Worm (Caenorhabditis elegans) whole organism, L3 larva: Measurements from ENCODE around the gene Y62E10A.19.
A peak's percentile ranks its signal among the peaks of the same experiment; 100 is the strongest.

Experiments used
- R02D3.7 ChIP-seq: fragments of 150-350 bp; optimal IDR thresholded peaks from 2 replicates; lab custom pipeline; 2014; ENCODE audit warnings: missing biosample characterization, missing genetic modification characterization
- ZK546.5 ChIP-seq: sonication (generic microtip); optimal IDR thresholded peaks from 2 replicates; lab custom pipeline; 2017; ENCODE audit warnings: missing biosample characterization, missing genetic modification characterization
- aly-2 ChIP-seq: fragments of 150-350 bp; optimal IDR thresholded peaks from 2 replicates; lab custom pipeline; 2014; ENCODE audit warnings: missing biosample characterization, missing genetic modification characterization
- ama-1 ChIP-seq: fragments of 150-350 bp; optimal IDR thresholded peaks from 2 replicates; lab custom pipeline; 2018
- ceh-16 ChIP-seq: sonication (generic microtip); optimal IDR thresholded peaks from 2 replicates; lab custom pipeline; 2017; ENCODE audit warnings: missing biosample characterization, missing genetic modification characterization
- ceh-82 ChIP-seq: fragments of 150-350 bp; optimal IDR thresholded peaks from 2 replicates; lab custom pipeline; 2014; ENCODE audit warnings: missing biosample characterization, missing genetic modification characterization
- ceh-9 ChIP-seq: sonication (generic microtip); optimal IDR thresholded peaks from 2 replicates; lab custom pipeline; 2018; ENCODE audit warnings: missing biosample characterization, missing genetic modification characterization
- daf-12 ChIP-seq: fragments of 150-350 bp; optimal IDR thresholded peaks from 2 replicates; lab custom pipeline; 2014; ENCODE audit warnings: missing biosample characterization, missing genetic modification reagents, missing genetic modification characterization
- egl-27 ChIP-seq: sonication (generic microtip); optimal IDR thresholded peaks from 4 replicates; lab custom pipeline; 2017; ENCODE audit warnings: missing biosample characterization, missing genetic modification reagents, missing genetic modification characterization
- elt-2 ChIP-seq: sonication (generic microtip); optimal IDR thresholded peaks from 2 replicates; lab custom pipeline; 2016; ENCODE audit warnings: missing genetic modification reagents, mild to moderate bottlenecking, missing genetic modification characterization, missing compliant biosample characterization
- eor-1 ChIP-seq, 2 experiments: fragments of 150-350 bp; optimal IDR thresholded peaks; 2 replicates each; lab custom pipeline; 2014 to 2018; ENCODE audit warnings: missing biosample characterization in 2 of 2, missing genetic modification characterization in 2 of 2
- fos-1 ChIP-seq: fragments of 150-350 bp; optimal IDR thresholded peaks from 2 replicates; lab custom pipeline; 2014; ENCODE audit warnings: missing biosample characterization, missing genetic modification characterization
- hmg-11 ChIP-seq: sonication (generic microtip); optimal IDR thresholded peaks from 2 replicates; lab custom pipeline; 2016; ENCODE audit warnings: missing genetic modification characterization, missing compliant biosample characterization
- jun-1 ChIP-seq: fragments of 150-350 bp; optimal IDR thresholded peaks from 2 replicates; lab custom pipeline; 2014; ENCODE audit warnings: missing biosample characterization, missing genetic modification reagents, missing genetic modification characterization
- lin-15B ChIP-seq: fragments of 150-350 bp; optimal IDR thresholded peaks from 2 replicates; lab custom pipeline; 2014; ENCODE audit warnings: missing biosample characterization, missing genetic modification characterization
- lin-39 ChIP-seq: fragments of 150-350 bp; optimal IDR thresholded peaks from 2 replicates; lab custom pipeline; 2018; ENCODE audit warnings: missing biosample characterization, missing genetic modification reagents, missing genetic modification characterization
- lsy-12 ChIP-seq: sonication (generic microtip); optimal IDR thresholded peaks from 2 replicates; lab custom pipeline; 2016; ENCODE audit warnings: mild to moderate bottlenecking, missing genetic modification characterization, missing compliant biosample characterization
- mdl-1 ChIP-seq: fragments of 150-350 bp; optimal IDR thresholded peaks from 2 replicates; lab custom pipeline; 2014; ENCODE audit warnings: missing biosample characterization, missing genetic modification characterization
- mml-1 ChIP-seq: fragments of 150-350 bp; sonication (generic microtip); optimal IDR thresholded peaks from 3 replicates; lab custom pipeline; 2014; ENCODE audit warnings: missing biosample characterization, missing genetic modification characterization
- nfya-1 ChIP-seq: sonication (generic microtip); optimal IDR thresholded peaks from 2 replicates; lab custom pipeline; 2017; ENCODE audit warnings: missing genetic modification characterization, mild to moderate bottlenecking, missing compliant biosample characterization, antibody characterized with exemption, moderate library complexity; ENCODE audit not compliant: insufficient read depth
- nhr-11 ChIP-seq: fragments of 150-350 bp; optimal IDR thresholded peaks from 2 replicates; lab custom pipeline; 2014; ENCODE audit warnings: missing biosample characterization, missing genetic modification characterization
- nhr-12 ChIP-seq: fragments of 150-350 bp; optimal IDR thresholded peaks from 2 replicates; lab custom pipeline; 2014; ENCODE audit warnings: missing biosample characterization, missing genetic modification characterization
- nhr-23 ChIP-seq: fragments of 150-350 bp; optimal IDR thresholded peaks from 2 replicates; lab custom pipeline; 2014; ENCODE audit warnings: missing biosample characterization, missing genetic modification reagents, missing genetic modification characterization
- nhr-25 ChIP-seq: sonication (generic microtip); optimal IDR thresholded peaks from 2 replicates; lab custom pipeline; 2017; ENCODE audit warnings: missing biosample characterization, missing genetic modification characterization
- nhr-28 ChIP-seq: fragments of 150-350 bp; optimal IDR thresholded peaks from 2 replicates; lab custom pipeline; 2014; ENCODE audit warnings: missing biosample characterization, missing genetic modification characterization
- nhr-43 ChIP-seq: sonication (generic microtip); optimal IDR thresholded peaks from 2 replicates; lab custom pipeline; 2016; ENCODE audit warnings: mild to moderate bottlenecking, missing genetic modification characterization, missing compliant biosample characterization; ENCODE audit not compliant: poor library complexity, severe bottlenecking
- nhr-67 ChIP-seq: fragments of 150-350 bp; optimal IDR thresholded peaks from 2 replicates; lab custom pipeline; 2014; ENCODE audit warnings: missing biosample characterization, missing genetic modification characterization
- nhr-76 ChIP-seq: fragments of 150-350 bp; sonication (generic microtip); optimal IDR thresholded peaks from 5 replicates; lab custom pipeline; 2014; ENCODE audit warnings: missing biosample characterization, missing genetic modification characterization
- nhr-77 ChIP-seq: fragments of 150-350 bp; optimal IDR thresholded peaks from 2 replicates; lab custom pipeline; 2014; ENCODE audit warnings: missing biosample characterization, missing genetic modification characterization
- pqm-1 ChIP-seq: fragments of 150-350 bp; optimal IDR thresholded peaks from 2 replicates; lab custom pipeline; 2017; ENCODE audit warnings: missing biosample characterization, missing genetic modification characterization, inconsistent platforms
- sea-2 ChIP-seq: fragments of 150-350 bp; sonication (generic microtip); optimal IDR thresholded peaks from 4 replicates; lab custom pipeline; 2014; ENCODE audit warnings: missing biosample characterization, missing genetic modification reagents, missing genetic modification characterization
- snpc-4 ChIP-seq: fragments of 150-350 bp; optimal IDR thresholded peaks from 2 replicates; lab custom pipeline; 2014; ENCODE audit warnings: missing biosample characterization, missing genetic modification characterization
- tbx-2 ChIP-seq: sonication (generic microtip); optimal IDR thresholded peaks from 2 replicates; lab custom pipeline; 2016; ENCODE audit warnings: mild to moderate bottlenecking, missing genetic modification characterization, missing compliant biosample characterization
- unc-62 ChIP-seq: fragments of 150-350 bp; sonication (generic microtip); optimal IDR thresholded peaks from 4 replicates; lab custom pipeline; 2014; ENCODE audit warnings: missing biosample characterization, missing genetic modification reagents, missing genetic modification characterization
- zag-1 ChIP-seq: fragments of 150-350 bp; optimal IDR thresholded peaks from 2 replicates; lab custom pipeline; 2014; ENCODE audit warnings: missing biosample characterization, missing genetic modification characterization
- ztf-4 ChIP-seq: fragments of 150-350 bp; optimal IDR thresholded peaks from 2 replicates; lab custom pipeline; 2014; ENCODE audit warnings: missing biosample characterization, missing genetic modification characterization

Gene Y62E10A.19

DNA sequence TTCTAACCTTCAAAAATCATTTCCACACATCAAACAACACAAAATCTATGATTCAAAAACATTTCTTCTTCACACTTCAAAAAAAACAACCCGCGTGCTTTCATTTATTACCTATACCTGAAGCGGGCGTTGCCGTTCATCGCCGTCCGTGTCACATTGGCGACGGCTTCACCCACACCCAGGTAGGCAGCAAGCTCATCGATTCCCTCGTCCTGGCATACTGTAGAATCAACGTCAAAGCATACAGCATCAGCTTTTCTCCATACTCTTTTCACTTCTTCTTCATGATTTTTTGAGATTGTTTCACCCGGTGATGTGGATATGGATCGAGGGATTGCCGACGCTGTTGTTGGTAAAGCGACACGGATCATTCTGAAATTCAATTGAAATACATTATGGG lies 15.9 kb downstream of the Y62E10A.19 start:
- TF ChIP-seq ama-1 (lab: Kevin White, UChicago) = peak; percentile 72
- peak; percentile 10 for TF ChIP-seq nhr-43
- no peak for TF ChIP-seq nhr-76 (tag; lab: Kevin White, UChicago)
- no peak for TF ChIP-seq fos-1 (tag; lab: Kevin White, UChicago)
- no peak for TF ChIP-seq daf-12 (tag; lab: Kevin White, UChicago)
- TF ChIP-seq R02D3.7 (tag; lab: Kevin White, UChicago) = no peak
- no peak for TF ChIP-seq lin-15B (tag; lab: Kevin White, UChicago)

DNA sequence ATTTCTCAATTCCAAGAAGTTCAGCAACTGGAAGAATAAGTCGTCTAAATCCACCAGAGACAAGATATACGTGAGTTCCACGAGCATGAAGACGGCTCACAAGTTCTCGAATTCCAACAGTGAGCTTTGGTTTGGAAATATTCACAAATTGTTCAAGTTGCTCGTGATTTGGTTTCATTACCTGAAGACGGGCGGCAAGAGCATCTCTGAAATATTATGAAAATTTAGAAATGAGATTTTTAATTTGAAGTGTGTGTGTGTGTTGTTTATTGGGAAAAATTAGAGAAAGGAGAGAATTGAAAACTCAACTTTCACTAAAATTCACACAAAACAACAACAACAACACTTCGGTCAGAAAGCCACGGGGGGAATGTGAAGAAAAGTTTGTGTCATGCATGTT lies 17.3 kb downstream of the Y62E10A.19 start:
- TF ChIP-seq eor-1 (tag; optimal IDR thresholded peaks at IDR 0.05; lab: Kevin White, UChicago) (no peak), R02D3.7 (tag; lab: Kevin White, UChicago) (no peak), nhr-11 (tag; lab: Kevin White, UChicago) (no peak), nfya-1 (tag; lab: Kevin White, UChicago) (no peak), ceh-82 (tag; lab: Kevin White, UChicago) (no peak), tbx-2 (tag; lab: Kevin White, UChicago) (no peak), nhr-43 (no peak), nhr-28 (tag; lab: Kevin White, UChicago) (no peak), lsy-12 (tag; lab: Kevin White, UChicago) (no peak), fos-1 (tag; lab: Kevin White, UChicago) (no peak), sea-2 (GFP tag; lab: Kevin White, UChicago) (no peak), elt-2 (no peak), egl-27 (tag; lab: Kevin White, UChicago) (no peak)

ce11 chrIV:13389237-13389636 lies 18.9 kb downstream of the Y62E10A.19 start:
- TF ChIP-seq nhr-43 (peak; percentile 36), ZK546.5 (tag; lab: Kevin White, UChicago) (no peak), mdl-1 (tag; lab: Kevin White, UChicago) (no peak)

DNA sequence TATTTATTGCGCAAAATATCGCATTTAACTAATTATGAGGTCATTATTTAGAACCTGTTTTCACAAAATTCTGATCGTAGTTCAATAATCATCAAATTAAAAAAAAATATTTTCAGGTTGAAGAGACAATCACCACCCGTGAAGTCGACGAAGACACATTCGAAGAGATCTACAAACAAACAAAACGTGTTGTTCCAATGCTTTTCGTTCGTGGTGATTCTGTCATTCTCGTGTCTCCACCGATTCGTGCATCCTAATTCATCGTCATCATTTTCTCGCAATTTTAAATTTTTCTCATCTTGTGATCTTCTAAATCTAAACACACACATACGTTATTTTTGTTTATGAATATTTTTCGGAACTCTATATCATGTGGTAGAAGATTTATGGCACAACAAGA lies 19.3 kb downstream of the Y62E10A.19 start:
- peak; percentile 19 for TF ChIP-seq pqm-1 (tag; lab: Kevin White, UChicago)
- TF ChIP-seq ztf-4 (tag; lab: Kevin White, UChicago) = peak; percentile 76
- peak; percentile 40 for TF ChIP-seq nhr-77 (tag; lab: Kevin White, UChicago)
- peak; percentile 0 for TF ChIP-seq nhr-25 (tag; lab: Kevin White, UChicago)
- peak; percentile 35 for TF ChIP-seq nhr-23
- TF ChIP-seq aly-2 (tag; lab: Kevin White, UChicago) = peak; percentile 49
- TF ChIP-seq lsy-12 (tag; lab: Kevin White, UChicago) = peak; percentile 51
- peak; percentile 38 for TF ChIP-seq jun-1 (tag; lab: Kevin White, UChicago)
- peak; percentile 54 for TF ChIP-seq nhr-43
- TF ChIP-seq zag-1 (tag; lab: Kevin White, UChicago) = no peak
- no peak for TF ChIP-seq tbx-2 (tag; lab: Kevin White, UChicago)
- TF ChIP-seq ama-1 (lab: Kevin White, UChicago) = peak; percentile 80
- peak; percentile 12 for TF ChIP-seq elt-2
- TF ChIP-seq hmg-11 (tag; lab: Kevin White, UChicago) = peak; percentile 3
- peak; percentile 9 for TF ChIP-seq nfya-1 (tag; lab: Kevin White, UChicago)
- no peak for TF ChIP-seq lin-39 (tag; lab: Kevin White, UChicago)

ce11 chrIV:13386903-13387302 lies 21.2 kb downstream of the Y62E10A.19 start, which contains the start of gene lsm-3:
lsm-3 (plus strand) TSS chrIV:13387203.
- TF ChIP-seq lsy-12 (tag; lab: Kevin White, UChicago) = no peak
- TF ChIP-seq lin-15B (tag; lab: Kevin White, UChicago) = no peak
- no peak for TF ChIP-seq nhr-67 (tag; lab: Kevin White, UChicago)
- TF ChIP-seq unc-62 (GFP tag; lab: Kevin White, UChicago) = no peak
- TF ChIP-seq nhr-12 = no peak
- no peak for TF ChIP-seq fos-1 (tag; lab: Kevin White, UChicago)
- no peak for TF ChIP-seq ceh-16 (tag; lab: Kevin White, UChicago)
- no peak for TF ChIP-seq nhr-28 (tag; lab: Kevin White, UChicago)
- TF ChIP-seq mml-1 (tag; lab: Kevin White, UChicago) = no peak
- TF ChIP-seq snpc-4 = no peak
- no peak for TF ChIP-seq nhr-77 (tag; lab: Kevin White, UChicago)
- TF ChIP-seq nhr-23 = no peak
- no peak for TF ChIP-seq ceh-9
- no peak for TF ChIP-seq hmg-11 (tag; lab: Kevin White, UChicago)
- no peak for TF ChIP-seq ama-1 (lab: Kevin White, UChicago)
- TF ChIP-seq, all 47 proteins: peak for 0
